Worm (Caenorhabditis elegans) whole organism, L2 larva: ENCODE results near the gene lbp-3.

Source experiments
- aly-2 ChIP-seq: fragments of 150-350 bp; optimal IDR thresholded peaks from 2 replicates; lab custom pipeline; 2014; ENCODE audit warnings: missing biosample characterization, missing genetic modification characterization
- ama-1 ChIP-seq: fragments of 150-350 bp; optimal IDR thresholded peaks from 2 replicates; lab custom pipeline; 2018; ENCODE audit warnings: inconsistent platforms
- blmp-1 ChIP-seq: sonication (generic microtip); optimal IDR thresholded peaks from 2 replicates; lab custom pipeline; 2017; ENCODE audit warnings: missing genetic modification characterization, mild to moderate bottlenecking, missing compliant biosample characterization, antibody characterized with exemption, moderate library complexity; ENCODE audit not compliant: insufficient read depth
- lsy-2 ChIP-seq, 2 experiments: fragments of 150-350 bp in 1 of 2; sonication (generic microtip) in 1 of 2; optimal IDR thresholded peaks; 2 replicates each; lab custom pipeline; 2014 to 2017; ENCODE audit warnings: missing biosample characterization in 2 of 2, missing genetic modification characterization in 2 of 2
- nhr-10 ChIP-seq: sonication (generic microtip); optimal IDR thresholded peaks from 2 replicates; lab custom pipeline; 2017; ENCODE audit warnings: missing biosample characterization, missing genetic modification characterization
- nhr-129 ChIP-seq: fragments of 150-350 bp; optimal IDR thresholded peaks from 2 replicates; lab custom pipeline; 2014; ENCODE audit warnings: missing biosample characterization, missing genetic modification characterization
- nhr-237 ChIP-seq: fragments of 150-350 bp; optimal IDR thresholded peaks from 2 replicates; lab custom pipeline; 2014; ENCODE audit warnings: missing biosample characterization, missing genetic modification characterization
- snpc-4 ChIP-seq: fragments of 150-350 bp; optimal IDR thresholded peaks from 2 replicates; lab custom pipeline; 2014; ENCODE audit warnings: missing biosample characterization, missing genetic modification characterization

DNA sequence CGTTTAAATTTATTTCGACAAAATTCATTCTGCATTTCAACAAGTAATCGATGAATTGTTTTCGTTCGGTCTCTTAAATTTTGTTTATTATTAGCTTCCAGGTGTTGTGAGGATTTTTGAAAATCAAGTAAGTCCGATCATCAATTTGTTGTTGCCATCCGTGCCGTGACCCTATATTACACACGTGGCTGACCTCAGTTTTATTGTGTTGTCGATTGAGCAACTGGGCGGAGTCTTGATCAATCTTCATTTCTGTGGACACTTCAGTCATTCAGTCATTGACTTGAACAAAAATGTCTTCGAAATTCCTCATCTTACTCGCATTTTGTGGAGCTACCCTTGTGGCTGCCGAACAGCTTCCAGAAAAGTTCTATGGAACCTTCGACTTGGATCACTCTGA is 3.3 kb downstream of the lbp-3 start, which contains the start of gene lbp-2:
- no peak for TF ChIP-seq lsy-2 (tag; optimal IDR thresholded peaks at IDR 0.05; lab: Kevin White, UChicago)
- no peak for TF ChIP-seq blmp-1 (tag; lab: Kevin White, UChicago)
- TF ChIP-seq nhr-10 (tag; lab: Kevin White, UChicago), result no peak
- TF ChIP-seq nhr-237 (tag; lab: Kevin White, UChicago), result no peak
- no peak for TF ChIP-seq aly-2 (tag; lab: Kevin White, UChicago)
- no peak for TF ChIP-seq ama-1 (lab: Kevin White, UChicago)
- no peak for TF ChIP-seq snpc-4 (tag; lab: Kevin White, UChicago)
- TF ChIP-seq nhr-129, result peak; percentile 53
